Worm (Caenorhabditis elegans) whole organism, midembryonic: ENCODE measurements around the gene F53B1.2.
A peak's percentile ranks its signal among the peaks of the same experiment; 100 is the strongest.

Experiments
- T22C8.4 ChIP-seq: fragments of 200-800 bp; sonication (Bioruptor generic); IDR thresholded peaks from 2 replicates; pipeline ENCODE4 v1.3.6; 2022; ENCODE audit warnings: missing genetic modification characterization, missing compliant biosample characterization
- cog-1 ChIP-seq: sonication (generic microtip); optimal IDR thresholded peaks from 2 replicates; lab custom pipeline; 2016; ENCODE audit warnings: missing genetic modification characterization, missing compliant biosample characterization
- flt-1 ChIP-seq: fragments of 200-800 bp; sonication (Bioruptor generic); IDR thresholded peaks from 2 replicates; pipeline ENCODE4 v1.3.6; 2022; ENCODE audit warnings: missing genetic modification characterization, missing compliant biosample characterization
- klf-2 ChIP-seq: fragments of 200-800 bp; sonication (Bioruptor generic); conservative IDR thresholded peaks from 2 replicates; pipeline ENCODE4 v1.3.6; 2022; ENCODE audit warnings: missing genetic modification reagents, missing genetic modification characterization, missing compliant biosample characterization
- med-1 ChIP-seq: sonication (generic microtip); optimal IDR thresholded peaks from 2 replicates; lab custom pipeline; 2017; ENCODE audit warnings: missing genetic modification characterization, mild to moderate bottlenecking, missing compliant biosample characterization, antibody characterized with exemption, missing genetic modification reagents; ENCODE audit not compliant: insufficient read depth
- ref-1 ChIP-seq: fragments of 200-800 bp; sonication (Bioruptor generic); conservative IDR thresholded peaks from 2 replicates; pipeline ENCODE4 v1.3.6; 2022; ENCODE audit warnings: missing genetic modification reagents, missing genetic modification characterization, missing compliant biosample characterization
- tab-1 ChIP-seq: fragments of 200-800 bp; sonication (Bioruptor generic); IDR thresholded peaks from 2 replicates; pipeline ENCODE4 v1.3.6; 2022; ENCODE audit warnings: missing genetic modification characterization, missing compliant biosample characterization
- ztf-23 ChIP-seq: fragments of 200-800 bp; sonication (Bioruptor generic); IDR thresholded peaks from 2 replicates; pipeline ENCODE4 v1.3.6; 2022; ENCODE audit warnings: missing genetic modification reagents, missing genetic modification characterization, missing compliant biosample characterization
- ztf-29 ChIP-seq: fragments of 200-800 bp; sonication (Bioruptor generic); IDR thresholded peaks from 2 replicates; pipeline ENCODE4 v1.3.6; 2022; ENCODE audit warnings: missing genetic modification reagents, missing genetic modification characterization, missing compliant biosample characterization

F53B1.2 gene

DNA sequence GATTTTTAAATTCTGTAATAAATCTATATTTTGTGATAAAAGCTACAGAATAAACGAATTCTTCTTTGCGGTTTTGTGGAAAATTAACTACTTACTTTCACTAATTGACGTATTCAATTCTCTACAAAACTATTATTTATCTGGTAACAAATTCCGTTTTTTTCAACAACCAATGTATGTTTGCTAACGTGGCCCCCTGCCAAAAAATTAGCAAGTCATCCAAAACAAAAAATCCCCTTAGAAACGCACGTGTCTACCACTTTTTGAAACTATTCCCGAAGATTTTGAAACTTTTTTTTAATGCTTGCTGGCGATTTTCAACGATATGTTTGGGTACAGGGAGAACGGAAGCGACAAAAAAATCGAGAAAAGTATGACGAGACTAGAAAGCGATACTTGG lies 23.8 kb upstream of the F53B1.2 start, which contains the start of gene F49H12.2:
TSS of gene F49H12.2 (plus strand) at position 301 of the 400 bp plus-strand sequence.
- TF ChIP-seq flt-1 (GFP tag; lab: Robert Waterston, UW) (no peak), ref-1 (GFP tag; lab: Robert Waterston, UW) (no peak), cog-1 (tag; lab: Kevin White, UChicago) (no peak), ztf-23 (no peak), tab-1 (GFP tag; lab: Robert Waterston, UW) (no peak), med-1 (no peak), klf-2 (no peak), ztf-29 (GFP tag; lab: Robert Waterston, UW) (no peak), T22C8.4 (no peak)

DNA sequence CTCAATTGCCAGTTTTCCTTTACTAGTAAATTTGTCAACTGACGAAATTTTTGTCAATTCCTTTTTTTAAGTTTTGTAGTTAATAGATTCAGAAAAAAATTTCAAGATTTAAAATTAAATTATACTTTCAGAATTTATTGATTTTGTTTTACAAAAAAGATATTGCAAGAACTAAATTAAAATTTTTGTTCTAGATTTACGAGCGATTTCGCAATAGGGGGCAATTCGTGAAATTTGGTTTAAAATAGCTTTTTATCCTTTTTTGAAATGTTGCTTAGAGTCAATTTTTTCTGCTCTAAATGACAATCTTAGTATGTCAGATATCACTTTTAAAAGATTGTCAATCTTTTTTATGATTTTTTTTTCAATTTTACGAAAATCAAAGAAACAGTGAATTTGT lies 23.3 kb upstream of the F53B1.2 start:
- no peak for TF ChIP-seq ztf-29 (GFP tag; lab: Robert Waterston, UW)
- TF ChIP-seq med-1, result no peak
- no peak for TF ChIP-seq T22C8.4
- no peak for TF ChIP-seq tab-1 (GFP tag; lab: Robert Waterston, UW)
- TF ChIP-seq cog-1 (tag; lab: Kevin White, UChicago), result no peak
- TF ChIP-seq ref-1 (GFP tag; lab: Robert Waterston, UW), result no peak
- TF ChIP-seq ztf-23, result no peak
- no peak for TF ChIP-seq klf-2
- TF ChIP-seq flt-1 (GFP tag; lab: Robert Waterston, UW), result no peak

DNA sequence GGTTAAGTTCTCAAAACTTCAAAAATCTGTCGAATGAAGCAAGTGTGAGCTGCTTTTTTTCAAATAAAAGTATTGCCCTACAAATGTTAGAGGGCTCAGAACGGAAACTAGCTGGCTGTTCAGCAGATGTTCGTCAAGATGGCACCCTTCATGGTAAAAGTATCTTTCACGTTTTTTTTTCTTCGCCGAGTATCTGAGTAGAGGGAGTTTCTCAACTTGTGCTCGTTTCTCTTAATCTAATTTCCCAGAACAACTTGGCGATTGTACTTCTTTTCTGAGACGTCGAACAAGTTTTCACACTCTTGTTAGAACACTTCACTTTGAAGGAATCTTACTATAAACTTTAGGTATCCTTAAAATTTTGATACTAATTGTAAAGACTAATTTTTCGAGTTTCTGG lies 21.1 kb upstream of the F53B1.2 start:
- TF ChIP-seq med-1 (no peak), ztf-23 (no peak), T22C8.4 (no peak), cog-1 (tag; lab: Kevin White, UChicago) (no peak), klf-2 (no peak), flt-1 (GFP tag; lab: Robert Waterston, UW) (no peak), ztf-29 (GFP tag; lab: Robert Waterston, UW) (no peak), tab-1 (GFP tag; lab: Robert Waterston, UW) (no peak), ref-1 (GFP tag; lab: Robert Waterston, UW) (no peak)

DNA sequence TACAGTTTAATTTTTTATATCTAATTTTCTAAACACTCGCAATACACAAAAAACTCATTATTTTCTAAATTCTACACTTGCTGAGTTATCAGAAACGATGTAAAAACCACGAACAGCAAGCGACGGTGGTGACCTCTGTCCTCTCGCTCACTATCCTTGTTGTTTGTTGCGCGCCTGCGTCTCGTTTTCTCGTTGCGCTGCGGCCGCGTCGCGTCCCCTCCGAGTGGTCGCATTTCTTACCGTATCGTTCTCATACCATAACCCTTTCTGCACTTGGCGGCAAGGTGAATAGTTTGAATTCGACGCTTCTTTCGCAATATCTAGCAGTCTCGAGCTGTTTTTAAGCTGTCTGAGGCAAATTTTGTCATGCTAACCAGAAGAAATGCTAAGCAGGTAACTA lies 19.3 kb upstream of the F53B1.2 start, which contains the start of gene lsy-2:
TSS of gene lsy-2 (plus strand) at position 271 of the 400 bp plus-strand sequence.
- TF ChIP-seq cog-1 (tag; lab: Kevin White, UChicago) (no peak), ztf-29 (GFP tag; lab: Robert Waterston, UW) (0 out of 2 replicates have a peak, but pooled peaks have one; percentile 17), T22C8.4 (no peak), ztf-23 (0 out of 2 replicates have a peak, but pooled peaks have one; percentile 19), ref-1 (GFP tag; lab: Robert Waterston, UW) (no peak)

DNA sequence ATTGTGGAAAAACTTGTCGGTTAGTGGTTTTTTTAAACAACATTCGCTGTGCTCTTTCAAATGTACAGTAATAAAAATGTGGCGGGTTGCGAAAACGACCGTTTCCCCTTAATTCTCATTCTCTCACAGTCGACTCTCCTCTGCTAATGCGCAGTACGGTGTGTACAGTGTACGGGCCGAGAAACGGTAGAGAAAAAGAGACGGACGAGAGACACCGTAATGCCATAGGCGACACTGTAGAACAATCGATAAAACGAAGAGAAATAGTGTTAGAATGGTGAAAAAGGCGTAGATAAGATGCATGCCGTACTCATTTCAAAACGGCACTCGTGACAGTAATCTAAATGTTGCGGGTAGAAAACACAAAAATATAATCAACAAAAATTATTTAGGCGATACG lies 18.3 kb upstream of the F53B1.2 start:
- TF ChIP-seq T22C8.4, result peak; percentile 68; the same call in 1 of the 2 replicates
- TF ChIP-seq ztf-29 (GFP tag; lab: Robert Waterston, UW), result no peak

DNA sequence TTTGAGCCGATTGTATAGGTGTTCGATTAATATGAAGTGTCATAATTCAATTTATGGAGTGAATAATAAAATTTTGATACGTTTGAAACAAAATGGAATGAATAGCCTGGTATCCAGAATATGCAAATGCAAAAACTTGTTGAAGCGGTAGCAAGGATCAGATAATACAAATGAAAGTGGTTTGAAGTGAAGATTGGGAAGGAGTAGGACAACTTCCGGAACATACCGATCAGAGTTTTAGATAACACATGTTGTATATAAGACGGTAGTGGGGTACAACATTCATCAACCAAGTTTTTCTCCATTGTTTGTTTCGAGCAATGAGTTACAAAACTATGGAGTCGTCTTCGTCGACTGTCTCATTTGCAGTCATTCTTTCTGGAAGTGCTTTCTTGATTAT lies 15.6 kb upstream of the F53B1.2 start, which contains the start of gene col-164:
TSS of gene col-164 (plus strand) at position 301 of the 400 bp plus-strand sequence.
- TF ChIP-seq ztf-23 (no peak), med-1 (no peak), flt-1 (GFP tag; lab: Robert Waterston, UW) (no peak), ref-1 (GFP tag; lab: Robert Waterston, UW) (no peak), ztf-29 (GFP tag; lab: Robert Waterston, UW) (no peak), tab-1 (GFP tag; lab: Robert Waterston, UW) (no peak)

DNA sequence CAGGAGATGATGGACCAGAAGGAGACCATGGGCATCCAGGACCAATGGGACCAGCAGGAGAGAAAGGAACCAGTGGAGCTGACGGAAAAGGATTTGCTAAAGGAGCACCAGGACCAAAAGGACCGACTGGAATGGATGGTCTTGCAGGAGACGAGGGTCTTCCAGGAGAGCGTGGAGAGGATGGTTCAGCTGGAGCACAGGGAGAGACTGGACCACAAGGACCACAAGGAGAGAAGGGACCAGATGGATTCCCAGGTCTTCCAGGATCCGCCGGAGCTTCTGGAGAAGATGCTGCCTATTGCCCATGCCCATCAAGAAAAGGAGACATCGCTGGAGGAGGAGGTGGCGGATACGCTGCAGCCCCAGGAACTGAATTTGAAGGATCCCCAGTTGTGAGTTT lies 14.7 kb upstream of the F53B1.2 start:
- TF ChIP-seq T22C8.4 (no peak), med-1 (no peak), flt-1 (GFP tag; lab: Robert Waterston, UW) (no peak), tab-1 (GFP tag; lab: Robert Waterston, UW) (no peak), ztf-23 (no peak), cog-1 (tag; lab: Kevin White, UChicago) (no peak), klf-2 (no peak), ztf-29 (GFP tag; lab: Robert Waterston, UW) (no peak), ref-1 (GFP tag; lab: Robert Waterston, UW) (no peak)

DNA sequence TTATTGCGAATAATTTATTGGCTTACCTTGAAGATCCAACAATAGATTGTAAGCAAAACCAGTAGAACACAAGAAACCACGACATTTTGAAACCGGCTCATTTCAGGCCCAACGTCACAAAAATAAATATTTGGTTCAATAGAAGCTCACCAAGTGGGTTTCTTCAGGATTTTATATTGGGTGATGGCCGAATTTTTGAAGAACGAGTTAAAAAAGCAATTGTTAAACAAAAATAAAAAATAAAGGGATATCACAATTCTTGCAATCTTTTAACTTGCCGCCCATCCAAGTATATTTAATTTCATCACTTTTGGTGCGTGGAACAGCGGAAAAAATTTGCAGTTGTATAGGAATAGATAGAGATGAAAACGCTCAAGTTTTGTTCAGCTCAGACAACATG lies 12.0 kb upstream of the F53B1.2 start, which contains the start of gene T21D9.2:
TSS of gene T21D9.2 (minus strand) at position 101 of the 400 bp plus-strand sequence.
- TF ChIP-seq tab-1 (GFP tag; lab: Robert Waterston, UW), result no peak
- TF ChIP-seq med-1, result no peak
- TF ChIP-seq T22C8.4, result no peak
- no peak for TF ChIP-seq ref-1 (GFP tag; lab: Robert Waterston, UW)
- TF ChIP-seq klf-2, result no peak
- no peak for TF ChIP-seq flt-1 (GFP tag; lab: Robert Waterston, UW)
- TF ChIP-seq ztf-23, result no peak
- TF ChIP-seq cog-1 (tag; lab: Kevin White, UChicago), result no peak
- TF ChIP-seq ztf-29 (GFP tag; lab: Robert Waterston, UW), result no peak

DNA sequence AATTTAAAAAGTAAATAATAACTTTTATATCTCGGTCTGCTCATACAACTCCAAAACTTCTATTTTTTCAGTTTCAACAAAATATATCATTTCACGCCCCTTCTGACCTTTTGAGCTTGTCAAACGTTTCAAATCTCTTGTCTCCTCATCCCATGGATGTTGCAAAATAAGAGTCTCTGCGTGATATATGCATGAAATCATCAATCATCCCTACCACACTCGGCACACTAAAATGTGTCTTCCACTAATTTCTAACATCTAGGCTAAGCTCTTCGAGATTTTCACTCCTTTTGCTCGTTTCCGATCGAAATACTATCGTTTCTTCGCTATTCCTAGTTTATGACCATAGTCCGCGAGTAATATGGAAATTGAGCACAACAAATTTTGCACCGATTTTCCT lies 9.8 kb upstream of the F53B1.2 start:
- no peak for TF ChIP-seq med-1
- TF ChIP-seq tab-1 (GFP tag; lab: Robert Waterston, UW), result no peak
- TF ChIP-seq flt-1 (GFP tag; lab: Robert Waterston, UW), result no peak
- no peak for TF ChIP-seq klf-2
- TF ChIP-seq ref-1 (GFP tag; lab: Robert Waterston, UW), result no peak
- TF ChIP-seq T22C8.4, result no peak

DNA sequence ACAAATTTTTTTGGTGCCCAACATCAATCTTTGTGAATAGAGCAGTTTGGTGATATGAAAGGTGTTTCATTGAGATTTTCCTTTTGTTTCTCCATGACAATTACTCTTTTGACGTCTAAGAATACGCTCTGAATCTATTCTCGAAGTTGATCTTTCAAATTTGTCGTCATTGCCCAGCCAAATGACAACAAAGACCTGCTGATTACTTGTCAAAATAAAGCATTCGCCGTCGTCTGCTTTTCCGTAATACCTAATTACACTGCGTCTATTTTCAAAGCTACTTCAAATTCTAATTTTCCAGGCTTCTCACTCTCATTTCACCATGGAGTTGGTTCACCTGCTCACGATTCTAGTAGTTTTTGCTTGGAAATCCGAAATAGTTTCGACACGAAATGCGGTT lies 3.5 kb upstream of the F53B1.2 start, which contains the start of gene F53B1.3:
TSS of gene F53B1.3 (plus strand) at position 301 of the 400 bp plus-strand sequence.
- TF ChIP-seq klf-2 (no peak), med-1 (no peak), T22C8.4 (no peak), ztf-23 (no peak), ztf-29 (GFP tag; lab: Robert Waterston, UW) (no peak), flt-1 (GFP tag; lab: Robert Waterston, UW) (no peak), ref-1 (GFP tag; lab: Robert Waterston, UW) (no peak), cog-1 (tag; lab: Kevin White, UChicago) (no peak), tab-1 (GFP tag; lab: Robert Waterston, UW) (no peak)

DNA sequence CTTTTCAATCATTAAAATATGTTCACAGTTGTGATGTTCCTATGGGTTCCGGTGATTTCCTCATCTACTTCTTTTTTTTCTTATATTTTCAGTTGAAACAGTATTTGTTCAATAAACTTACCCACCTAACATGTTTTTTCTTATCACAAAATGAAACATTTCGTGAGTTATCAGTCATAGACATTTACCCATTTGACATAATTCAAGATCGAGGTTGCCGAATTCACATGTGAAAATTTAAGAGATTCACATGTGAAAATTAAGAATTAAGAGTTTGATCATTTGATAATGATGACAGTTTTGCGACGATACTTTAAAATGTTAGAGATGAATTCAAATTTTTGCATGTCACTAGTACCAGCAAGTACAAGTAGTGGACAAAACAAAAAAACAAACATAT lies 1.4 kb upstream of the F53B1.2 start:
- TF ChIP-seq tab-1 (GFP tag; lab: Robert Waterston, UW) (no peak), ref-1 (GFP tag; lab: Robert Waterston, UW) (no peak), flt-1 (GFP tag; lab: Robert Waterston, UW) (no peak), T22C8.4 (no peak), cog-1 (tag; lab: Kevin White, UChicago) (no peak), ztf-29 (GFP tag; lab: Robert Waterston, UW) (no peak), med-1 (no peak), ztf-23 (no peak)
